Worm (Caenorhabditis elegans) whole organism, early embryonic: Measurements from ENCODE around the gene Y45G5AM.9.

ENCODE experiments used
- B0310.2 ChIP-seq: sonication (generic microtip); optimal IDR thresholded peaks from 2 replicates; lab custom pipeline; 2016; ENCODE audit warnings: mild to moderate bottlenecking, missing genetic modification characterization, missing compliant biosample characterization
- F13C5.2 ChIP-seq: sonication (generic microtip); optimal IDR thresholded peaks from 2 replicates; lab custom pipeline; 2017; ENCODE audit warnings: mild to moderate bottlenecking, missing genetic modification characterization, inconsistent platforms, missing compliant biosample characterization
- aly-1 ChIP-seq: sonication (generic microtip); optimal IDR thresholded peaks from 2 replicates; lab custom pipeline; 2016; ENCODE audit warnings: missing genetic modification characterization, missing compliant biosample characterization
- ama-1 ChIP-seq: fragments of 150-350 bp; optimal IDR thresholded peaks from 2 replicates; lab custom pipeline; 2014
- ceh-13 ChIP-seq: fragments of 200-800 bp; sonication (Bioruptor generic); optimal IDR thresholded peaks from 2 replicates; lab custom pipeline; 2018; ENCODE audit warnings: mild to moderate bottlenecking, missing genetic modification characterization, missing compliant biosample characterization
- ceh-36 ChIP-seq: sonication (generic microtip); optimal IDR thresholded peaks from 2 replicates; lab custom pipeline; 2016; ENCODE audit warnings: missing genetic modification characterization, inconsistent platforms, missing compliant biosample characterization
- ets-7 ChIP-seq: sonication (generic microtip); optimal IDR thresholded peaks from 2 replicates; lab custom pipeline; 2016; ENCODE audit warnings: missing genotype, missing genetic modification characterization, missing compliant biosample characterization
- flt-1 ChIP-seq: fragments of 200-800 bp; sonication (Bioruptor generic); IDR thresholded peaks from 2 replicates; pipeline ENCODE4 v1.3.6; 2022; ENCODE audit warnings: missing genetic modification characterization, missing compliant biosample characterization
- hmbx-1 ChIP-seq: sonication (generic microtip); optimal IDR thresholded peaks from 2 replicates; lab custom pipeline; 2016; ENCODE audit warnings: mild to moderate bottlenecking, missing genetic modification characterization, missing compliant biosample characterization
- hmg-4 ChIP-seq: fragments of 200-800 bp; sonication (Bioruptor generic); optimal IDR thresholded peaks from 2 replicates; lab custom pipeline; 2018; ENCODE audit warnings: mild to moderate bottlenecking, missing genetic modification characterization, missing compliant biosample characterization
- hnd-1 ChIP-seq: sonication (generic microtip); optimal IDR thresholded peaks from 2 replicates; lab custom pipeline; 2016; ENCODE audit warnings: missing genetic modification characterization, missing compliant biosample characterization
- pes-1 ChIP-seq: fragments of 200-800 bp; sonication (Bioruptor generic); IDR thresholded peaks from 2 replicates; pipeline ENCODE4 v1.3.6; 2022; ENCODE audit warnings: missing genetic modification reagents, missing genetic modification characterization, missing compliant biosample characterization
- scrt-1 ChIP-seq: fragments of 200-800 bp; sonication (Bioruptor generic); IDR thresholded peaks from 2 replicates; pipeline ENCODE4 v1.3.6; 2022; ENCODE audit warnings: missing genetic modification characterization, missing compliant biosample characterization
- sea-1 ChIP-seq: fragments of 200-800 bp; sonication (Bioruptor generic); conservative IDR thresholded peaks from 2 replicates; pipeline ENCODE4 v1.3.6; 2022; ENCODE audit warnings: missing genetic modification characterization, missing compliant biosample characterization
- tbx-11 ChIP-seq: fragments of 200-800 bp; sonication (Bioruptor generic); IDR thresholded peaks from 2 replicates; pipeline ENCODE4 v1.3.6; 2022; ENCODE audit warnings: missing genetic modification characterization, missing compliant biosample characterization
- tbx-37 ChIP-seq: fragments of 200-800 bp; sonication (Bioruptor generic); conservative IDR thresholded peaks from 2 replicates; pipeline ENCODE4 v1.3.6; 2022; ENCODE audit warnings: missing genetic modification reagents, missing genetic modification characterization, missing compliant biosample characterization
- tra-4 ChIP-seq: sonication (generic microtip); optimal IDR thresholded peaks from 2 replicates; lab custom pipeline; 2017; ENCODE audit warnings: missing genetic modification characterization, missing compliant biosample characterization

Gene Y45G5AM.9

ce11 chrV:4152200-4152599, 42.2 kb downstream of the Y45G5AM.9 start, which contains the start of gene Y45G5AM.6:
TSS of gene Y45G5AM.6 (minus strand) at chrV:4152300.
- no peak for TF ChIP-seq tbx-11 (GFP tag; lab: Robert Waterston, UW)
- TF ChIP-seq sea-1 (GFP tag; lab: Robert Waterston, UW): no peak
- no peak for TF ChIP-seq ceh-13 (GFP tag; lab: Kevin White, UChicago)
- TF ChIP-seq ceh-36 (tag; lab: Kevin White, UChicago): no peak
- no peak for TF ChIP-seq ets-7 (tag; lab: Kevin White, UChicago)
- TF ChIP-seq hmg-4 (GFP tag; lab: Kevin White, UChicago): no peak
- TF ChIP-seq aly-1 (tag; lab: Kevin White, UChicago): no peak
- TF ChIP-seq hnd-1 (tag; lab: Kevin White, UChicago): no peak
- no peak for TF ChIP-seq hmbx-1 (tag; lab: Kevin White, UChicago)
- no peak for TF ChIP-seq pes-1
- no peak for TF ChIP-seq F13C5.2
- no peak for TF ChIP-seq tbx-37 (GFP tag; lab: Robert Waterston, UW)
- TF ChIP-seq B0310.2 (tag; lab: Kevin White, UChicago): no peak
- TF ChIP-seq tra-4: no peak
- no peak for TF ChIP-seq ama-1 (lab: Kevin White, UChicago)

- no peak for TF ChIP-seq F13C5.2
Observed at ce11 chrV:4151400-4151799, 43.0 kb downstream of the Y45G5AM.9 start.

DNA sequence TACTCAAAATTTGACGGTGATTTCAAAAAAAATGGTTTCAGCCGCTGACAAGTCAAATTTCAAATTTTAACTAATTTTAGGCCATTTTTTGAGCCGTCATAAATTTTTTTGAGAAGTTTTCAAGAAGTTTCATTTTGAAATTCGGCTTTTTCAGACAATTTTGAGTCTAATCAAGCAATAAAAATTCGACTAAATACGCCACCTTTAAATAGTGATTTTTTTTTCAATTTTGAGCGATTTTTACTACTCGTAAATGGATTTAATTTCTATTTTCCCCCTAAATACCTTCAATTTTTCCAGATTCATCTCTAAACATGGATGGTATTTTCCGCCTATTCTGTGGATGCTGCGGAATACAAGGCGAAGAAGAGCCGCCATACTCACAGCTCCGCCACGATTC, 50.2 kb downstream of the Y45G5AM.9 start, which contains the start of gene Y45G5AL.1:
TSS of gene Y45G5AL.1 (plus strand) at position 301 of the 400 bp plus-strand sequence.
- TF ChIP-seq scrt-1 (GFP tag; lab: Robert Waterston, UW) (no peak), flt-1 (no peak), pes-1 (no peak), ama-1 (lab: Kevin White, UChicago) (no peak), tbx-37 (GFP tag; lab: Robert Waterston, UW) (no peak), aly-1 (tag; lab: Kevin White, UChicago) (no peak), sea-1 (GFP tag; lab: Robert Waterston, UW) (no peak), tbx-11 (GFP tag; lab: Robert Waterston, UW) (no peak), ets-7 (tag; lab: Kevin White, UChicago) (no peak), F13C5.2 (no peak), hmbx-1 (tag; lab: Kevin White, UChicago) (no peak), hmg-4 (GFP tag; lab: Kevin White, UChicago) (no peak), B0310.2 (tag; lab: Kevin White, UChicago) (no peak), ceh-13 (GFP tag; lab: Kevin White, UChicago) (no peak), ceh-36 (tag; lab: Kevin White, UChicago) (no peak), hnd-1 (tag; lab: Kevin White, UChicago) (no peak), tra-4 (no peak)

ce11 chrV:4143034-4143433, 51.4 kb downstream of the Y45G5AM.9 start:
- TF ChIP-seq flt-1: no peak
- no peak for TF ChIP-seq hmbx-1 (tag; lab: Kevin White, UChicago)
- no peak for TF ChIP-seq tbx-37 (GFP tag; lab: Robert Waterston, UW)
- TF ChIP-seq B0310.2 (tag; lab: Kevin White, UChicago): no peak
- TF ChIP-seq pes-1: no peak
- TF ChIP-seq scrt-1 (GFP tag; lab: Robert Waterston, UW): no peak
- no peak for TF ChIP-seq F13C5.2
- no peak for TF ChIP-seq tra-4
- TF ChIP-seq sea-1 (GFP tag; lab: Robert Waterston, UW): no peak
- TF ChIP-seq hmg-4 (GFP tag; lab: Kevin White, UChicago): no peak
- TF ChIP-seq hnd-1 (tag; lab: Kevin White, UChicago): no peak
- no peak for TF ChIP-seq ceh-13 (GFP tag; lab: Kevin White, UChicago)
- no peak for TF ChIP-seq ceh-36 (tag; lab: Kevin White, UChicago)
- TF ChIP-seq ets-7 (tag; lab: Kevin White, UChicago): no peak
- TF ChIP-seq aly-1 (tag; lab: Kevin White, UChicago): no peak
- no peak for TF ChIP-seq tbx-11 (GFP tag; lab: Robert Waterston, UW)
- no peak for TF ChIP-seq ama-1 (lab: Kevin White, UChicago)

ce11 chrV:4138688-4139087, 55.7 kb downstream of the Y45G5AM.9 start, which contains the start of gene lgc-29:
TSS of gene lgc-29 (plus strand) at chrV:4138988.
- TF ChIP-seq ceh-13 (GFP tag; lab: Kevin White, UChicago): no peak
- no peak for TF ChIP-seq hmg-4 (GFP tag; lab: Kevin White, UChicago)
- no peak for TF ChIP-seq flt-1
- TF ChIP-seq tbx-11 (GFP tag; lab: Robert Waterston, UW): no peak
- TF ChIP-seq ets-7 (tag; lab: Kevin White, UChicago): no peak
- no peak for TF ChIP-seq ceh-36 (tag; lab: Kevin White, UChicago)
- no peak for TF ChIP-seq B0310.2 (tag; lab: Kevin White, UChicago)
- no peak for TF ChIP-seq F13C5.2
- no peak for TF ChIP-seq pes-1
- no peak for TF ChIP-seq hmbx-1 (tag; lab: Kevin White, UChicago)
- TF ChIP-seq aly-1 (tag; lab: Kevin White, UChicago): no peak
- TF ChIP-seq scrt-1 (GFP tag; lab: Robert Waterston, UW): no peak
- no peak for TF ChIP-seq tbx-37 (GFP tag; lab: Robert Waterston, UW)
- TF ChIP-seq hnd-1 (tag; lab: Kevin White, UChicago): no peak
- no peak for TF ChIP-seq tra-4
- TF ChIP-seq sea-1 (GFP tag; lab: Robert Waterston, UW): no peak

- no peak for TF ChIP-seq F13C5.2
Observed at ce11 chrV:4134728-4135127, 59.7 kb downstream of the Y45G5AM.9 start, which contains the start of gene lgc-1. TSS of gene lgc-1 (plus strand) at chrV:4135028.

- no peak for TF ChIP-seq F13C5.2
- no peak for TF ChIP-seq pes-1
- no peak for TF ChIP-seq sea-1 (GFP tag; lab: Robert Waterston, UW)
- TF ChIP-seq tbx-11 (GFP tag; lab: Robert Waterston, UW): no peak
- TF ChIP-seq hnd-1 (tag; lab: Kevin White, UChicago): no peak
- TF ChIP-seq tra-4: no peak
- no peak for TF ChIP-seq hmg-4 (GFP tag; lab: Kevin White, UChicago)
Observed at ce11 chrV:4131471-4131939, 62.9 kb downstream of the Y45G5AM.9 start, which contains the start of gene nhr-57. TSS of gene nhr-57 (plus strand) at chrV:4131889.
